Fruit fly (Drosophila melanogaster) whole organism, embryonic: ENCODE results near the gene KFase.

Experiments
- Atf6 ChIP-seq: fragments of 200-800 bp; sonication (Bioruptor generic); IDR thresholded peaks from 2 replicates; pipeline ENCODE4 v1.3.6; 2022; ENCODE audit warnings: missing biosample characterization, missing genetic modification characterization
- B-H2 ChIP-seq: fragments of 200-800 bp; sonication (Bioruptor generic); optimal IDR thresholded peaks from 2 replicates; lab custom pipeline; 2018; ENCODE audit warnings: missing biosample characterization, mild to moderate bottlenecking, missing genetic modification characterization
- CG10209 ChIP-seq: fragments of 200-800 bp; sonication (Bioruptor generic); optimal IDR thresholded peaks from 3 replicates; lab custom pipeline; 2017; ENCODE audit warnings: missing biosample characterization, mild to moderate bottlenecking, missing genetic modification characterization, missing genetic modification reagents
- CG10462 ChIP-seq: fragments of 200-800 bp; sonication (Bioruptor generic); optimal IDR thresholded peaks from 2 replicates; lab custom pipeline; 2016; ENCODE audit warnings: missing biosample characterization, missing genetic modification characterization
- CG13287 ChIP-seq: fragments of 200-800 bp; sonication (Bioruptor generic); IDR thresholded peaks from 2 replicates; pipeline ENCODE4 v1.3.6; 2022; ENCODE audit warnings: missing biosample characterization, missing genetic modification characterization; ENCODE audit not compliant: partially characterized antibody
- CG13624 ChIP-seq: fragments of 200-800 bp; sonication (Bioruptor generic); optimal IDR thresholded peaks from 2 replicates; lab custom pipeline; 2016; ENCODE audit warnings: missing biosample characterization, missing genetic modification characterization
- CG14014 ChIP-seq: fragments of 200-800 bp; sonication (Bioruptor generic); IDR thresholded peaks from 2 replicates; pipeline ENCODE4 v1.3.6; 2022; ENCODE audit warnings: missing biosample characterization, missing genetic modification characterization
- CG15601 ChIP-seq: fragments of 200-800 bp; sonication (Bioruptor generic); optimal IDR thresholded peaks from 3 replicates; lab custom pipeline; 2019; ENCODE audit warnings: missing biosample characterization, mild to moderate bottlenecking, missing genetic modification characterization, moderate library complexity
- CG1603 ChIP-seq: fragments of 200-800 bp; sonication (Bioruptor generic); optimal IDR thresholded peaks from 2 replicates; lab custom pipeline; 2019; ENCODE audit warnings: missing biosample characterization, mild to moderate bottlenecking, missing genetic modification characterization, moderate library complexity
- CG17359 ChIP-seq: fragments of 200-800 bp; sonication (Bioruptor generic); optimal IDR thresholded peaks from 3 replicates; lab custom pipeline; 2018; ENCODE audit warnings: missing biosample characterization, mild to moderate bottlenecking, missing genetic modification characterization, moderate library complexity
- CG2875 ChIP-seq: fragments of 200-800 bp; sonication (Bioruptor generic); optimal IDR thresholded peaks from 2 replicates; lab custom pipeline; 2017; ENCODE audit warnings: missing biosample characterization, mild to moderate bottlenecking, missing genetic modification characterization, missing genetic modification reagents
- CG31441 ChIP-seq: fragments of 200-800 bp; sonication (Bioruptor generic); IDR thresholded peaks from 2 replicates; pipeline ENCODE4 v1.3.6; 2022; ENCODE audit warnings: missing biosample characterization, missing genetic modification characterization
- CG3726 ChIP-seq: fragments of 200-800 bp; sonication (Bioruptor generic); IDR thresholded peaks from 3 replicates; pipeline ENCODE4, ENCODE4 v1.3.6; 2022; ENCODE audit warnings: missing biosample characterization, missing genetic modification characterization
- CG43689 ChIP-seq: fragments of 200-800 bp; sonication (Bioruptor generic); IDR thresholded peaks from 2 replicates; pipeline ENCODE4 v1.3.6; 2022; ENCODE audit warnings: missing biosample characterization, missing genetic modification characterization
- CG4820 ChIP-seq: fragments of 200-800 bp; sonication (Bioruptor generic); optimal IDR thresholded peaks from 3 replicates; lab custom pipeline; 2016; ENCODE audit warnings: missing biosample characterization, missing genetic modification characterization
- CG6765 ChIP-seq: fragments of 200-800 bp; sonication (Bioruptor generic); optimal IDR thresholded peaks from 3 replicates; lab custom pipeline; 2017; ENCODE audit warnings: missing biosample characterization, mild to moderate bottlenecking, missing genetic modification characterization
- CG7357 ChIP-seq: fragments of 200-800 bp; sonication (Bioruptor generic); IDR thresholded peaks from 3 replicates; pipeline ENCODE4 v1.3.6; 2022; ENCODE audit warnings: missing biosample characterization, missing genetic modification characterization
- CG7556 ChIP-seq: fragments of 200-800 bp; sonication (Bioruptor generic); optimal IDR thresholded peaks from 2 replicates; lab custom pipeline; 2017; ENCODE audit warnings: missing biosample characterization, mild to moderate bottlenecking, missing genetic modification characterization
- CG7963 ChIP-seq: fragments of 200-800 bp; sonication (Bioruptor generic); IDR thresholded peaks from 3 replicates; pipeline ENCODE4 v1.3.6; 2022; ENCODE audit warnings: missing biosample characterization, missing genetic modification characterization; ENCODE audit not compliant: partially characterized antibody
- CrebB ChIP-seq: fragments of 200-800 bp; sonication (Bioruptor generic); optimal IDR thresholded peaks from 3 replicates; lab custom pipeline; 2018; ENCODE audit warnings: missing biosample characterization, mild to moderate bottlenecking, missing genetic modification characterization
- D19A ChIP-seq: fragments of 200-800 bp; optimal IDR thresholded peaks from 3 replicates; lab custom pipeline; 2019; ENCODE audit warnings: missing biosample characterization, mild to moderate bottlenecking, missing genetic modification characterization, moderate library complexity
- Deaf1 ChIP-seq: fragments of 200-800 bp; optimal IDR thresholded peaks from 3 replicates; lab custom pipeline; 2019; ENCODE audit warnings: missing biosample characterization, mild to moderate bottlenecking, missing genetic modification characterization, moderate library complexity
- Dip3 ChIP-seq: fragments of 200-800 bp; sonication (Bioruptor generic); optimal IDR thresholded peaks from 3 replicates; lab custom pipeline; 2016; ENCODE audit warnings: missing biosample characterization, missing genetic modification characterization
- Dll ChIP-seq: fragments of 200-800 bp; sonication (Bioruptor generic); IDR thresholded peaks from 4 replicates; pipeline ENCODE4 v1.3.6; 2022; ENCODE audit warnings: missing biosample characterization, missing genetic modification characterization; ENCODE audit not compliant: partially characterized antibody
- Ets97D ChIP-seq: fragments of 200-800 bp; sonication (Bioruptor generic); optimal IDR thresholded peaks from 3 replicates; lab custom pipeline; 2016; ENCODE audit warnings: missing biosample characterization, missing genetic modification characterization
- Fer2 ChIP-seq: fragments of 200-800 bp; sonication (Bioruptor generic); optimal IDR thresholded peaks from 2 replicates; lab custom pipeline; 2018; ENCODE audit warnings: missing biosample characterization, mild to moderate bottlenecking, missing genetic modification characterization, moderate library complexity
- HLH54F ChIP-seq: fragments of 200-800 bp; sonication (Bioruptor generic); optimal IDR thresholded peaks from 3 replicates; lab custom pipeline; 2016; ENCODE audit warnings: missing biosample characterization, missing genetic modification characterization
- Neu2 ChIP-seq: fragments of 200-800 bp; sonication (Bioruptor generic); optimal IDR thresholded peaks from 3 replicates; lab custom pipeline; 2016; ENCODE audit warnings: missing biosample characterization, missing genetic modification characterization, borderline replicate concordance
- amos ChIP-seq: fragments of 200-800 bp; sonication (Bioruptor generic); IDR thresholded peaks from 2 replicates; pipeline ENCODE4 v1.3.6; 2022; ENCODE audit warnings: missing biosample characterization, missing genetic modification characterization; ENCODE audit not compliant: partially characterized antibody
- bbx ChIP-seq: fragments of 200-800 bp; sonication (Bioruptor generic); IDR thresholded peaks from 2 replicates; pipeline ENCODE4 v1.3.6; 2022; ENCODE audit warnings: missing biosample characterization, missing genetic modification characterization; ENCODE audit not compliant: partially characterized antibody
- chinmo ChIP-seq: fragments of 200-800 bp; sonication (Bioruptor generic); IDR thresholded peaks from 4 replicates; pipeline ENCODE4 v1.3.6; 2022; ENCODE audit warnings: missing biosample characterization, missing genetic modification characterization; ENCODE audit not compliant: partially characterized antibody
- dysf ChIP-seq: fragments of 200-800 bp; sonication (Bioruptor generic); IDR thresholded peaks from 3 replicates; pipeline ENCODE4 v1.3.6; 2022; ENCODE audit warnings: missing biosample characterization, missing genetic modification characterization
- eyg ChIP-seq: fragments of 200-800 bp; sonication (Bioruptor generic); optimal IDR thresholded peaks from 3 replicates; lab custom pipeline; 2016; ENCODE audit warnings: missing biosample characterization, missing genetic modification characterization
- gfzf ChIP-seq: fragments of 200-800 bp; sonication (Bioruptor generic); optimal IDR thresholded peaks from 2 replicates; lab custom pipeline; 2016; ENCODE audit warnings: missing biosample characterization, mild to moderate bottlenecking, missing genetic modification characterization, moderate library complexity
- gsb ChIP-seq: fragments of 200-800 bp; sonication (Bioruptor generic); IDR thresholded peaks from 2 replicates; pipeline ENCODE4 v1.3.6; 2022; ENCODE audit warnings: missing biosample characterization, missing genetic modification characterization
- hb ChIP-seq: fragments of 200-800 bp; sonication (Bioruptor generic); IDR thresholded peaks from 3 replicates; pipeline ENCODE4 v1.3.6; 2022; ENCODE audit warnings: missing biosample characterization, missing genetic modification characterization; ENCODE audit not compliant: partially characterized antibody
- hth ChIP-seq: fragments of >200 bp; optimal IDR thresholded peaks from 2 replicates; lab custom pipeline; 2017; ENCODE audit warnings: inconsistent platforms
- lab ChIP-seq: fragments of 200-800 bp; sonication (Bioruptor generic); optimal IDR thresholded peaks from 3 replicates; lab custom pipeline; 2017; ENCODE audit warnings: missing biosample characterization, missing genetic modification characterization, mild to moderate bottlenecking, moderate library complexity, missing genetic modification reagents
- mam ChIP-seq: fragments of 200-800 bp; sonication (Bioruptor generic); optimal IDR thresholded peaks from 3 replicates; lab custom pipeline; 2016; ENCODE audit warnings: missing biosample characterization, missing genetic modification characterization
- phol ChIP-seq: fragments of 200-800 bp; sonication (Bioruptor generic); optimal IDR thresholded peaks from 3 replicates; lab custom pipeline; 2018; ENCODE audit warnings: missing biosample characterization, mild to moderate bottlenecking, missing genetic modification characterization, moderate library complexity
- rib ChIP-seq: fragments of 200-800 bp; sonication (Bioruptor generic); IDR thresholded peaks from 2 replicates; pipeline ENCODE4 v1.3.6; 2022; ENCODE audit warnings: missing biosample characterization, missing genetic modification characterization
- row ChIP-seq: fragments of 200-800 bp; sonication (Bioruptor generic); IDR thresholded peaks from 3 replicates; pipeline ENCODE4 v1.3.6; 2022; ENCODE audit warnings: missing biosample characterization, missing genetic modification characterization
- slou ChIP-seq: fragments of 200-800 bp; sonication (Bioruptor generic); optimal IDR thresholded peaks from 3 replicates; lab custom pipeline; 2016; ENCODE audit warnings: missing biosample characterization, missing genetic modification characterization
- slp2 ChIP-seq: fragments of 200-800 bp; sonication (Bioruptor generic); optimal IDR thresholded peaks from 2 replicates; lab custom pipeline; 2016; ENCODE audit warnings: missing biosample characterization, missing genetic modification characterization
- sna ChIP-seq: fragments of 200-800 bp; sonication (Bioruptor generic); IDR thresholded peaks from 2 replicates; pipeline ENCODE4 v1.3.6; 2022; ENCODE audit warnings: missing biosample characterization, missing genetic modification characterization; ENCODE audit not compliant: partially characterized antibody
- tin ChIP-seq: fragments of 200-800 bp; sonication (Bioruptor generic); optimal IDR thresholded peaks from 3 replicates; lab custom pipeline; 2016; ENCODE audit warnings: missing biosample characterization, missing genetic modification characterization
- vnd ChIP-seq: fragments of 200-800 bp; sonication (Bioruptor generic); IDR thresholded peaks from 3 replicates; pipeline ENCODE4 v1.3.6; 2022; ENCODE audit warnings: missing biosample characterization, missing genetic modification characterization; ENCODE audit not compliant: partially characterized antibody
- vvl ChIP-seq: fragments of 200-800 bp; sonication (Bioruptor generic); IDR thresholded peaks from 2 replicates; pipeline ENCODE4 v1.3.6; 2022; ENCODE audit warnings: missing biosample characterization, missing genetic modification characterization
- zen2 ChIP-seq: fragments of 200-800 bp; sonication (Bioruptor generic); IDR thresholded peaks from 3 replicates; pipeline ENCODE4 v1.3.6; 2022; ENCODE audit warnings: missing biosample characterization, missing genetic modification characterization; ENCODE audit not compliant: partially characterized antibody
- zf30C ChIP-seq: fragments of 200-800 bp; sonication (Bioruptor generic); optimal IDR thresholded peaks from 3 replicates; lab custom pipeline; 2018; ENCODE audit warnings: missing biosample characterization, mild to moderate bottlenecking, missing genetic modification characterization

Gene KFase

dm6 chr2L:6476753-6477152 lies 11.8 kb downstream of the KFase start, which contains the start of gene CG9536 (continued):
- peak; percentile 50 for TF ChIP-seq Deaf1 (tag; lab: Kevin White, UChicago)
- peak; percentile 66 for TF ChIP-seq CG13287 (GFP tag; lab: Robert Waterston, UW)
- TF ChIP-seq gfzf (GFP tag; lab: Kevin White, UChicago) = peak; percentile 89
- no peak for TF ChIP-seq gsb (GFP tag; lab: Robert Waterston, UW)
- TF ChIP-seq CG17359 = no peak
- peak; percentile 71; the same call in 3 of the 4 replicates for TF ChIP-seq Dll (GFP tag; lab: Robert Waterston, UW)
- TF ChIP-seq Ets97D (GFP tag; lab: Kevin White, UChicago) = peak; percentile 39
- TF ChIP-seq CG7963 (GFP tag; lab: Robert Waterston, UW) = 0 out of 3 replicates have a peak, but pooled peaks have one; percentile 20
- TF ChIP-seq B-H2 (GFP tag; lab: Kevin White, UChicago) = no peak
- no peak for TF ChIP-seq slp2 (GFP tag; lab: Kevin White, UChicago)
- TF ChIP-seq D19A (tag; lab: Kevin White, UChicago) = no peak
- TF ChIP-seq phol = peak; percentile 82
- TF ChIP-seq CG7556 = no peak
- peak; percentile 53; the same call in 1 of the 2 replicates for TF ChIP-seq amos (GFP tag; lab: Robert Waterston, UW)
- no peak for TF ChIP-seq CG13624 (GFP tag; lab: Kevin White, UChicago)
- TF ChIP-seq CG43689 = no peak
- no peak for TF ChIP-seq zf30C (GFP tag; lab: Kevin White, UChicago)
- no peak for TF ChIP-seq slou
- TF ChIP-seq hb (GFP tag; lab: Robert Waterston, UW) = peak; percentile 58; the same call in 1 of the 3 replicates
- no peak for TF ChIP-seq CrebB (tag; lab: Kevin White, UChicago)
- no peak for TF ChIP-seq CG15601 (tag; lab: Kevin White, UChicago)
- TF ChIP-seq row (GFP tag; lab: Robert Waterston, UW) = peak; percentile 5; the same call in 1 of the 3 replicates
- TF ChIP-seq zen2 (GFP tag; lab: Robert Waterston, UW) = no peak
- TF ChIP-seq tin (GFP tag; lab: Kevin White, UChicago) = no peak
- TF ChIP-seq HLH54F (GFP tag; lab: Kevin White, UChicago) = no peak
- 0 out of 2 replicates have a peak, but pooled peaks have one; percentile 25 for TF ChIP-seq vvl (GFP tag; lab: Robert Waterston, UW)
- no peak for TF ChIP-seq CG3726
- no peak for TF ChIP-seq CG31441 (GFP tag; lab: Robert Waterston, UW)
- TF ChIP-seq bbx (GFP tag; lab: Robert Waterston, UW) = peak; percentile 57; the same call in 1 of the 2 replicates
- TF ChIP-seq rib = no peak
- TF ChIP-seq CG7357 (GFP tag; lab: Robert Waterston, UW) = no peak
- TF ChIP-seq chinmo = 0 out of 4 replicates have a peak, but pooled peaks have one; percentile 5
- TF ChIP-seq dysf = no peak
- TF ChIP-seq CG6765 (GFP tag; lab: Kevin White, UChicago) = no peak
- no peak for TF ChIP-seq vnd (GFP tag; lab: Robert Waterston, UW)
- TF ChIP-seq lab (GFP tag; lab: Kevin White, UChicago) = no peak
- no peak for TF ChIP-seq mam (GFP tag; lab: Kevin White, UChicago)
- no peak for TF ChIP-seq CG10462 (GFP tag; lab: Kevin White, UChicago)
- TF ChIP-seq Atf6 (GFP tag; lab: Robert Waterston, UW) = no peak
- no peak for TF ChIP-seq Fer2 (tag; lab: Kevin White, UChicago)
- TF ChIP-seq eyg = no peak
- no peak for TF ChIP-seq CG2875 (GFP tag; lab: Kevin White, UChicago)
- peak; percentile 52 for TF ChIP-seq sna (GFP tag; lab: Robert Waterston, UW)
- no peak for TF ChIP-seq Dip3 (GFP tag; lab: Kevin White, UChicago)
- TF ChIP-seq CG10209 (GFP tag; lab: Kevin White, UChicago) = no peak
- TF ChIP-seq hth (lab: Kevin White, UChicago) = no peak
- peak; percentile 51 for TF ChIP-seq CG1603
- no peak for TF ChIP-seq CG14014
- TF ChIP-seq CG4820 = no peak
- no peak for TF ChIP-seq Neu2 (GFP tag; lab: Kevin White, UChicago)
